Worm (Caenorhabditis elegans): ENCODE measurements around the gene pat-2.

Gene pat-2

ce11 chrIII:8818599-8818998 is at the start of gene pat-2:
Gene pat-2, plus strand, starts transcription at chrIII:8818899.
- TF ChIP-seq unc-39 (tag; optimal IDR thresholded peaks at IDR 0.05) (no peak), sma-3 (GFP tag; optimal IDR thresholded peaks at IDR 0.05) (no peak), sem-4 (tag; optimal IDR thresholded peaks at IDR 0.05) (no peak), egl-27 (tag; optimal IDR thresholded peaks at IDR 0.05) (no peak), snpc-4 (tag; optimal IDR thresholded peaks at IDR 0.05) (no peak), peb-1 (tag; optimal IDR thresholded peaks at IDR 0.05) (no peak), unc-62 (GFP tag; optimal IDR thresholded peaks at IDR 0.05) (no peak), sma-9 (GFP tag; optimal IDR thresholded peaks at IDR 0.05) (no peak), sma-9 (tag; optimal IDR thresholded peaks at IDR 0.05) (no peak), ZK546.5 (tag; optimal IDR thresholded peaks at IDR 0.05) (no peak), ceh-16 (tag; optimal IDR thresholded peaks at IDR 0.05) (no peak), lin-11 (tag; optimal IDR thresholded peaks at IDR 0.05) (no peak)

- TF ChIP-seq sma-3 (GFP tag; optimal IDR thresholded peaks at IDR 0.05): no peak
- no peak for TF ChIP-seq unc-62 (GFP tag; optimal IDR thresholded peaks at IDR 0.05)
- TF ChIP-seq F13H6.1 (tag; optimal IDR thresholded peaks at IDR 0.05): no peak
- no peak for TF ChIP-seq ZK546.5 (tag; optimal IDR thresholded peaks at IDR 0.05)
- TF ChIP-seq crh-2 (tag; optimal IDR thresholded peaks at IDR 0.05): no peak
- no peak for TF ChIP-seq lin-13 (GFP tag; optimal IDR thresholded peaks at IDR 0.05)
- TF ChIP-seq lsy-2 (tag; optimal IDR thresholded peaks at IDR 0.05): no peak
- no peak for TF ChIP-seq unc-55 (GFP tag; optimal IDR thresholded peaks at IDR 0.05)
- no peak for TF ChIP-seq aly-2 (tag; optimal IDR thresholded peaks at IDR 0.05)
- TF ChIP-seq skn-1 (tag; optimal IDR thresholded peaks at IDR 0.05): no peak
- TF ChIP-seq Y55F3AM.14 (GFP tag; optimal IDR thresholded peaks at IDR 0.05): no peak
- TF ChIP-seq peb-1 (tag; optimal IDR thresholded peaks at IDR 0.05): no peak
- no peak for TF ChIP-seq lin-39 (tag; optimal IDR thresholded peaks at IDR 0.05)
- TF ChIP-seq ama-1 (optimal IDR thresholded peaks at IDR 0.05): peak; percentile 2
- peak; percentile 12 for TF ChIP-seq C34F6.9 (tag; optimal IDR thresholded peaks at IDR 0.05)
Measured at ce11 chrIII:8769253-8769652, 49.4 kb upstream of the pat-2 start, which contains the start of gene K02D10.1. Gene K02D10.1, plus strand, starts transcription at chrIII:8769536.

DNA sequence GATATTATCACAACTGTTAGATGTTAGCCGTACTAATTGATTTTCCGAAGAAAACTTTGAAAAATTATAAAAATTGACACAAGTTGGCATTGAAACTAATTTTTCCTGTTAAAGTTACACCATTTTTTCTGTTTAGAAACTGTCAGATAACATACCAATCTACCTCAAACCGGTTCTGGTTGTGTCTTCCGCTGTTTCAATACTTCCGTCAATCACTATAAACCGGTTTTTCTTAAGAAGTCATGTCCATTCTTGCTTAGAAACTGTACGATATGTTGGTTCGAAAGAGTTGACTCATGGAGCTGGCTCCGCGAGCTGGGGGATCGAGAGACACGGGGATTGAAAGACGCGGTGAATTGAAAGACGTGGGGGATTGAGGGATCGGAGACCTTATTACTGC is 48.5 kb upstream of the pat-2 start:
- TF ChIP-seq peb-1 (tag; optimal IDR thresholded peaks at IDR 0.05) (no peak), unc-39 (tag; optimal IDR thresholded peaks at IDR 0.05) (no peak), F13H6.1 (tag; optimal IDR thresholded peaks at IDR 0.05) (no peak), elt-3 (tag; optimal IDR thresholded peaks at IDR 0.05) (no peak), nhr-25 (tag; optimal IDR thresholded peaks at IDR 0.05) (peak; percentile 48), nhr-10 (tag; optimal IDR thresholded peaks at IDR 0.05) (no peak)

- TF ChIP-seq ceh-82 (tag; optimal IDR thresholded peaks at IDR 0.05) (no peak), zag-1 (tag; optimal IDR thresholded peaks at IDR 0.05) (no peak), elt-3 (tag; optimal IDR thresholded peaks at IDR 0.05) (no peak), ztf-1 (GFP tag; conservative IDR thresholded peaks at IDR 0.05) (no peak), peb-1 (tag; optimal IDR thresholded peaks at IDR 0.05) (no peak), nhr-11 (tag; optimal IDR thresholded peaks at IDR 0.05) (no peak), nhr-10 (tag; optimal IDR thresholded peaks at IDR 0.05) (no peak), ztf-4 (tag; optimal IDR thresholded peaks at IDR 0.05) (no peak), mbf-1 (tag; optimal IDR thresholded peaks at IDR 0.05) (no peak), unc-55 (GFP tag; optimal IDR thresholded peaks at IDR 0.05) (no peak), ceh-16 (tag; optimal IDR thresholded peaks at IDR 0.05) (no peak), blmp-1 (tag; optimal IDR thresholded peaks at IDR 0.05; ENCODE audit: insufficient read depth) (no peak), nhr-23 (tag; optimal IDR thresholded peaks at IDR 0.05) (no peak), C34F6.9 (tag; optimal IDR thresholded peaks at IDR 0.05) (no peak), nhr-237 (tag; optimal IDR thresholded peaks at IDR 0.05) (no peak), sma-9 (GFP tag; optimal IDR thresholded peaks at IDR 0.05) (no peak), sma-9 (tag; optimal IDR thresholded peaks at IDR 0.05) (no peak), mab-5 (tag; optimal IDR thresholded peaks at IDR 0.05) (no peak)
Measured at ce11 chrIII:8771162-8771561, 47.5 kb upstream of the pat-2 start, which contains the start of gene K02D10.2. Gene K02D10.2, minus strand, starts transcription at chrIII:8771262.

- TF ChIP-seq nhr-12 (tag; optimal IDR thresholded peaks at IDR 0.05): no peak
- no peak for TF ChIP-seq alr-1 (tag; optimal IDR thresholded peaks at IDR 0.05)
Measured at ce11 chrIII:8771851-8772250, 46.8 kb upstream of the pat-2 start, which contains the start of gene K02D10.3. Gene K02D10.3, minus strand, starts transcription at chrIII:8771951.
